Worm (Caenorhabditis elegans) whole organism, L4 larva: ENCODE measurements around the gene mpc-1.

Source experiments
- D1046.2 ChIP-seq: fragments of 200-800 bp; sonication (Bioruptor generic); IDR thresholded peaks from 2 replicates; pipeline ENCODE4 v1.3.6; 2022; ENCODE audit warnings: missing genetic modification characterization, missing compliant biosample characterization
- F10B5.3 ChIP-seq: sonication (generic microtip); optimal IDR thresholded peaks from 2 replicates; lab custom pipeline; 2016; ENCODE audit warnings: mild to moderate bottlenecking, missing genetic modification characterization, missing compliant biosample characterization
- F37D6.2 ChIP-seq: sonication (generic microtip); optimal IDR thresholded peaks from 2 replicates; lab custom pipeline; 2016; ENCODE audit warnings: mild to moderate bottlenecking, missing genetic modification characterization, missing compliant biosample characterization
- F44E2.7 ChIP-seq: fragments of 200-800 bp; sonication (Bioruptor generic); IDR thresholded peaks from 2 replicates; pipeline ENCODE4 v2.1.2; 2022; ENCODE audit warnings: missing genetic modification characterization, missing compliant biosample characterization
- F49E8.2 ChIP-seq: sonication (generic microtip); optimal IDR thresholded peaks from 2 replicates; lab custom pipeline; 2016; ENCODE audit warnings: missing compliant biosample characterization, mild to moderate bottlenecking, missing genetic modification characterization, borderline replicate concordance
- R02D3.7 ChIP-seq: fragments of 150-350 bp; sonication (generic microtip); optimal IDR thresholded peaks from 3 replicates; lab custom pipeline; 2014; ENCODE audit warnings: missing biosample characterization, missing genetic modification characterization
- T26A8.4 ChIP-seq: fragments of 200-800 bp; sonication (Bioruptor generic); IDR thresholded peaks from 2 replicates; pipeline ENCODE4 v1.3.6; 2022; ENCODE audit warnings: missing genetic modification characterization, missing compliant biosample characterization
- Y105C5A.15 ChIP-seq: fragments of 200-800 bp; sonication (Bioruptor generic); IDR thresholded peaks from 2 replicates; pipeline ENCODE4 v1.3.6; 2022; ENCODE audit warnings: missing genetic modification characterization, missing compliant biosample characterization
- Y48G9A.11 ChIP-seq: fragments of 200-800 bp; sonication (Bioruptor generic); IDR thresholded peaks from 2 replicates; pipeline ENCODE4 v1.3.6; 2022; ENCODE audit warnings: missing genetic modification reagents, missing genetic modification characterization, missing compliant biosample characterization
- Y5F2A.4 ChIP-seq: fragments of 200-800 bp; sonication (Bioruptor generic); optimal IDR thresholded peaks from 2 replicates; lab custom pipeline; 2018; ENCODE audit warnings: mild to moderate bottlenecking, missing genetic modification characterization, missing compliant biosample characterization
- Y75B8A.6 ChIP-seq: fragments of 200-800 bp; sonication (Bioruptor generic); IDR thresholded peaks from 2 replicates; pipeline ENCODE4 v1.3.6; 2022; ENCODE audit warnings: missing genetic modification reagents, missing genetic modification characterization, missing compliant biosample characterization
- aha-1 ChIP-seq: fragments of 150-350 bp; peaks from one replicate; lab custom pipeline; 2014; ENCODE audit warnings: missing biosample characterization, missing genetic modification characterization
- arid-1 ChIP-seq: fragments of 200-800 bp; sonication (Bioruptor generic); conservative IDR thresholded peaks from 2 replicates; pipeline ENCODE4 v1.3.6; 2022; ENCODE audit warnings: missing genetic modification reagents, missing genetic modification characterization, missing compliant biosample characterization
- attf-4 ChIP-seq: sonication (generic microtip); optimal IDR thresholded peaks from 3 replicates; lab custom pipeline; 2017; ENCODE audit warnings: missing biosample characterization, missing genetic modification characterization
- ceh-32 ChIP-seq: sonication (generic microtip); optimal IDR thresholded peaks from 2 replicates; lab custom pipeline; 2016; ENCODE audit warnings: mild to moderate bottlenecking, missing genetic modification characterization, missing compliant biosample characterization; ENCODE audit not compliant: poor library complexity
- ces-1 ChIP-seq: fragments of 150-350 bp; sonication (generic microtip); optimal IDR thresholded peaks from 4 replicates; lab custom pipeline; 2014; ENCODE audit warnings: missing biosample characterization, missing genetic modification reagents, missing genetic modification characterization
- ctbp-1 ChIP-seq: fragments of 200-800 bp; sonication (Bioruptor generic); IDR thresholded peaks from 2 replicates; pipeline ENCODE4 v1.3.6; 2022; ENCODE audit warnings: missing genetic modification reagents, missing genetic modification characterization, missing compliant biosample characterization
- daf-19 ChIP-seq: fragments of 200-800 bp; sonication (Bioruptor generic); conservative IDR thresholded peaks from 2 replicates; pipeline ENCODE4 v1.3.6; 2022; ENCODE audit warnings: missing genetic modification characterization, missing compliant biosample characterization
- daf-8 ChIP-seq: fragments of 200-800 bp; sonication (Bioruptor generic); IDR thresholded peaks from 2 replicates; pipeline ENCODE4 v1.3.6; 2022; ENCODE audit warnings: missing genetic modification characterization, missing compliant biosample characterization
- dmd-8 ChIP-seq: fragments of 200-800 bp; sonication (Bioruptor generic); IDR thresholded peaks from 2 replicates; pipeline ENCODE4 v1.3.6; 2022; ENCODE audit warnings: missing genetic modification characterization, missing compliant biosample characterization
- dmd-9 ChIP-seq: fragments of 200-800 bp; sonication (Bioruptor generic); IDR thresholded peaks from 2 replicates; pipeline ENCODE4 v1.3.6; 2022; ENCODE audit warnings: missing genetic modification reagents, missing genetic modification characterization, missing compliant biosample characterization
- dve-1 ChIP-seq: sonication (generic microtip); optimal IDR thresholded peaks from 2 replicates; lab custom pipeline; 2017; ENCODE audit warnings: antibody characterized with exemption, mild to moderate bottlenecking, missing genetic modification characterization, missing compliant biosample characterization; ENCODE audit not compliant: insufficient read depth
- fkh-10 ChIP-seq: fragments of 150-350 bp; optimal IDR thresholded peaks from 2 replicates; lab custom pipeline; 2014; ENCODE audit warnings: missing biosample characterization, missing genetic modification reagents, missing genetic modification characterization
- fos-1 ChIP-seq: fragments of 150-350 bp; optimal IDR thresholded peaks from 2 replicates; lab custom pipeline; 2014; ENCODE audit warnings: missing biosample characterization, missing genetic modification characterization
- hlh-30 ChIP-seq: sonication (generic microtip); optimal IDR thresholded peaks from 2 replicates; lab custom pipeline; 2017; ENCODE audit warnings: antibody characterized with exemption, mild to moderate bottlenecking, missing genetic modification characterization, missing compliant biosample characterization; ENCODE audit not compliant: insufficient read depth
- lin-1 ChIP-seq: fragments of 200-800 bp; sonication (Bioruptor generic); IDR thresholded peaks from 2 replicates; pipeline ENCODE4 v1.3.6; 2022; ENCODE audit warnings: missing genetic modification reagents, missing genetic modification characterization, missing compliant biosample characterization
- lin-13 ChIP-seq: fragments of 150-350 bp; optimal IDR thresholded peaks from 2 replicates; lab custom pipeline; 2014; ENCODE audit warnings: missing biosample characterization, missing genetic modification reagents, missing genetic modification characterization
- lin-38 ChIP-seq: fragments of 200-800 bp; sonication (Bioruptor generic); IDR thresholded peaks from 2 replicates; pipeline ENCODE4 v1.3.6; 2022; ENCODE audit warnings: missing genetic modification reagents, missing genetic modification characterization, missing compliant biosample characterization
- lsy-2 ChIP-seq, 2 experiments: fragments of 150-350 bp in 1 of 2; sonication (generic microtip) in 1 of 2; optimal IDR thresholded peaks; 2 replicates each; lab custom pipeline; 2014 to 2017; ENCODE audit warnings: missing biosample characterization in 2 of 2, missing genetic modification characterization in 2 of 2
- mep-1 ChIP-seq: fragments of 150-350 bp; sonication (generic microtip); optimal IDR thresholded peaks from 3 replicates; lab custom pipeline; 2014; ENCODE audit warnings: missing biosample characterization, missing genetic modification characterization
- mes-2 ChIP-seq: sonication (generic microtip); optimal IDR thresholded peaks from 2 replicates; lab custom pipeline; 2016; ENCODE audit warnings: missing genotype, mild to moderate bottlenecking, missing genetic modification characterization, missing compliant biosample characterization; ENCODE audit not compliant: poor library complexity, severe bottlenecking
- nhr-10 ChIP-seq: fragments of 150-350 bp; optimal IDR thresholded peaks from 2 replicates; lab custom pipeline; 2014; ENCODE audit warnings: missing biosample characterization, missing genetic modification characterization
- nhr-11 ChIP-seq: fragments of 150-350 bp; optimal IDR thresholded peaks from 2 replicates; lab custom pipeline; 2014; ENCODE audit warnings: missing biosample characterization, missing genetic modification characterization
- nhr-111 ChIP-seq: fragments of 200-800 bp; sonication (Bioruptor generic); optimal IDR thresholded peaks from 2 replicates; lab custom pipeline; 2018; ENCODE audit warnings: mild to moderate bottlenecking, missing genetic modification characterization, missing compliant biosample characterization
- nhr-237 ChIP-seq: sonication (generic microtip); optimal IDR thresholded peaks from 2 replicates; lab custom pipeline; 2017; ENCODE audit warnings: missing biosample characterization, missing genetic modification characterization
- nhr-28 ChIP-seq: fragments of 150-350 bp; optimal IDR thresholded peaks from 2 replicates; lab custom pipeline; 2014; ENCODE audit warnings: missing biosample characterization, missing genetic modification characterization
- nhr-41 ChIP-seq: fragments of 200-800 bp; sonication (Bioruptor generic); IDR thresholded peaks from 2 replicates; pipeline ENCODE4 v1.3.6; 2022; ENCODE audit warnings: missing genetic modification reagents, missing genetic modification characterization, missing compliant biosample characterization
- nhr-77 ChIP-seq: fragments of 150-350 bp; optimal IDR thresholded peaks from 2 replicates; lab custom pipeline; 2014; ENCODE audit warnings: missing biosample characterization, missing genetic modification characterization
- pha-4 ChIP-seq, 2 experiments: fragments of 150-350 bp in 1 of 2; fragments of 200-800 bp in 1 of 2; sonication (Bioruptor generic) in 1 of 2; IDR thresholded peaks in 1 of 2; optimal IDR thresholded peaks in 1 of 2; 2 replicates each; pipeline versions ENCODE4 v1.3.6 to Lab custom; 2014 to 2022; ENCODE audit warnings: missing genetic modification characterization in 2 of 2, missing genetic modification reagents in 2 of 2, missing biosample characterization in 1 of 2, missing compliant biosample characterization in 1 of 2
- saeg-2 ChIP-seq: fragments of 200-800 bp; sonication (Bioruptor generic); IDR thresholded peaks from 2 replicates; pipeline ENCODE4 v1.3.6; 2022; ENCODE audit warnings: missing genetic modification reagents, missing genetic modification characterization, missing compliant biosample characterization
- sdz-12 ChIP-seq: fragments of 200-800 bp; sonication (Bioruptor generic); optimal IDR thresholded peaks from 2 replicates; lab custom pipeline; 2018; ENCODE audit warnings: mild to moderate bottlenecking, missing genetic modification characterization, missing compliant biosample characterization
- snpc-4 ChIP-seq: fragments of 150-350 bp; optimal IDR thresholded peaks from 2 replicates; lab custom pipeline; 2014; ENCODE audit warnings: missing biosample characterization, missing genetic modification characterization
- spr-1 ChIP-seq: sonication (generic microtip); optimal IDR thresholded peaks from 2 replicates; lab custom pipeline; 2016; ENCODE audit warnings: mild to moderate bottlenecking, missing genetic modification characterization, missing compliant biosample characterization
- unc-130 ChIP-seq: sonication (generic microtip); optimal IDR thresholded peaks from 2 replicates; lab custom pipeline; 2016; ENCODE audit warnings: missing genetic modification reagents, missing genetic modification characterization, missing compliant biosample characterization
- unc-39 ChIP-seq: sonication (generic microtip); optimal IDR thresholded peaks from 2 replicates; lab custom pipeline; 2017; ENCODE audit warnings: missing biosample characterization, missing genetic modification characterization
- vab-7 ChIP-seq: fragments of 200-800 bp; sonication (Bioruptor generic); IDR thresholded peaks from 2 replicates; pipeline ENCODE4 v1.3.6; 2022; ENCODE audit warnings: missing genetic modification reagents, missing genetic modification characterization, missing compliant biosample characterization
- zag-1 ChIP-seq: fragments of 150-350 bp; optimal IDR thresholded peaks from 2 replicates; lab custom pipeline; 2014; ENCODE audit warnings: missing biosample characterization, missing genetic modification characterization
- zfp-2 ChIP-seq: sonication (generic microtip); optimal IDR thresholded peaks from 2 replicates; lab custom pipeline; 2016; ENCODE audit warnings: mild to moderate bottlenecking, missing genetic modification characterization, missing compliant biosample characterization
- zip-11 ChIP-seq: fragments of 200-800 bp; sonication (Bioruptor generic); IDR thresholded peaks from 2 replicates; pipeline ENCODE4 v1.3.6; 2022; ENCODE audit warnings: missing genetic modification characterization, missing compliant biosample characterization

Gene mpc-1

ce11 chrIII:4429402-4429801, 16.1 kb downstream of the mpc-1 start, which contains the start of gene C28A5.6:
TSS of gene C28A5.6 (minus strand) at chrIII:4429502.
- TF ChIP-seq mep-1: no peak
- TF ChIP-seq mes-2 (tag; lab: Kevin White, UChicago): no peak
- no peak for TF ChIP-seq nhr-11 (tag; lab: Kevin White, UChicago)
- TF ChIP-seq Y75B8A.6: no peak
- TF ChIP-seq nhr-10 (tag; lab: Kevin White, UChicago): no peak
- no peak for TF ChIP-seq T26A8.4 (GFP tag; lab: Robert Waterston, UW)
- no peak for TF ChIP-seq lsy-2 (tag; optimal IDR thresholded peaks at IDR 0.05; lab: Kevin White, UChicago)
- TF ChIP-seq zip-11 (GFP tag; lab: Robert Waterston, UW): no peak
- no peak for TF ChIP-seq nhr-28 (tag; lab: Kevin White, UChicago)
- TF ChIP-seq lin-38 (GFP tag; lab: Robert Waterston, UW): no peak
- no peak for TF ChIP-seq F37D6.2
- no peak for TF ChIP-seq nhr-111 (GFP tag; lab: Kevin White, UChicago)
- no peak for TF ChIP-seq F44E2.7
- TF ChIP-seq saeg-2 (GFP tag; lab: Robert Waterston, UW): no peak
- TF ChIP-seq F10B5.3 (tag; lab: Kevin White, UChicago): no peak
- TF ChIP-seq unc-39: no peak
- no peak for TF ChIP-seq Y105C5A.15 (GFP tag; lab: Robert Waterston, UW)
- TF ChIP-seq, all 104 proteins: peak for 0

ce11 chrIII:4434294-4434781, 21.1 kb downstream of the mpc-1 start, which contains the start of gene C28A5.1:
TSS of gene C28A5.1 (minus strand) at chrIII:4434344.
- TF ChIP-seq zag-1 (tag; lab: Kevin White, UChicago) (no peak), nhr-10 (tag; lab: Kevin White, UChicago) (no peak), nhr-77 (no peak), nhr-237 (tag; lab: Kevin White, UChicago) (no peak), F10B5.3 (tag; lab: Kevin White, UChicago) (no peak), dmd-8 (GFP tag; lab: Robert Waterston, UW) (no peak), vab-7 (GFP tag; lab: Robert Waterston, UW) (no peak), fkh-10 (GFP tag; lab: Kevin White, UChicago) (no peak), T26A8.4 (GFP tag; lab: Robert Waterston, UW) (no peak), Y5F2A.4 (GFP tag; lab: Kevin White, UChicago) (no peak), fos-1 (tag; lab: Kevin White, UChicago) (no peak), sdz-12 (GFP tag; lab: Kevin White, UChicago) (no peak), zfp-2 (tag; lab: Kevin White, UChicago) (no peak), unc-130 (GFP tag; lab: Kevin White, UChicago) (peak; percentile 79), R02D3.7 (tag; lab: Kevin White, UChicago) (no peak), snpc-4 (tag; lab: Kevin White, UChicago) (no peak), pha-4 (GFP tag; IDR thresholded peaks at IDR 0.05; lab: Robert Waterston, UW) (no peak), pha-4 (tag; optimal IDR thresholded peaks at IDR 0.05; lab: Kevin White, UChicago) (no peak), nhr-28 (tag; lab: Kevin White, UChicago) (no peak), F49E8.2 (peak; percentile 30), nhr-41 (no peak), Y48G9A.11 (GFP tag; lab: Robert Waterston, UW) (peak; percentile 46; the same call in 1 of the 2 replicates), arid-1 (GFP tag; lab: Robert Waterston, UW) (no peak), daf-19 (GFP tag; lab: Robert Waterston, UW) (0 out of 2 replicates have a peak, but pooled peaks have one; percentile 10), ctbp-1 (GFP tag; lab: Robert Waterston, UW) (no peak), mes-2 (tag; lab: Kevin White, UChicago) (peak; percentile 23), lin-1 (GFP tag; lab: Robert Waterston, UW) (no peak), hlh-30 (tag; lab: Kevin White, UChicago) (no peak), lin-13 (GFP tag; lab: Kevin White, UChicago) (no peak), dve-1 (tag; lab: Kevin White, UChicago) (no peak), ceh-32 (tag; lab: Kevin White, UChicago) (no peak), aha-1 (tag; lab: Kevin White, UChicago) (peak; percentile 70), D1046.2 (GFP tag; lab: Robert Waterston, UW) (no peak), daf-8 (GFP tag; lab: Robert Waterston, UW) (no peak), attf-4 (tag; lab: Kevin White, UChicago) (no peak), spr-1 (tag; lab: Kevin White, UChicago) (no peak), dmd-9 (GFP tag; lab: Robert Waterston, UW) (0 out of 2 replicates have a peak, but pooled peaks have one; percentile 6), F37D6.2 (no peak), ces-1 (GFP tag; lab: Kevin White, UChicago) (no peak)
